Fruit fly (Drosophila melanogaster) whole organism, adult: ENCODE measurements around the gene HP6.

ENCODE experiments used
- CG11617 ChIP-seq: fragments of 200-800 bp; sonication (Bioruptor generic); optimal IDR thresholded peaks from 2 replicates; lab custom pipeline; 2017; ENCODE audit warnings: mild to moderate bottlenecking, missing biosample characterization, missing genetic modification reagents, missing genetic modification characterization
- CG7101 ChIP-seq: fragments of 200-800 bp; sonication (Bioruptor generic); optimal IDR thresholded peaks from 2 replicates; lab custom pipeline; 2018; ENCODE audit warnings: missing biosample characterization, mild to moderate bottlenecking, missing genetic modification characterization, moderate library complexity
- Mnt ChIP-seq: fragments of 200-800 bp; sonication (Bioruptor generic); optimal IDR thresholded peaks from 2 replicates; lab custom pipeline; 2016; ENCODE audit warnings: missing biosample characterization, mild to moderate bottlenecking, missing genetic modification characterization
- kay ChIP-seq: fragments of 200-800 bp; sonication (Bioruptor generic); peaks from one replicate; lab custom pipeline; 2016; ENCODE audit warnings: missing biosample characterization, missing genetic modification characterization, borderline replicate concordance

dm6 chr2L:4591842-4592241 lies 13.8 kb upstream of the HP6 start:
- TF ChIP-seq Mnt (GFP tag; lab: Kevin White, UChicago) (no peak), CG7101 (no peak), kay (GFP tag; lab: Kevin White, UChicago) (no peak), CG11617 (no peak)
